Worm (Caenorhabditis elegans) whole organism, L4/young adult: ENCODE measurements around the gene F46C5.2.

Source experiments
- W03F9.2 ChIP-seq: fragments of 150-350 bp; optimal IDR thresholded peaks from 2 replicates; lab custom pipeline; 2014; ENCODE audit warnings: missing biosample characterization, missing genetic modification characterization
- dao-5 ChIP-seq: sonication (generic microtip); optimal IDR thresholded peaks from 2 replicates; lab custom pipeline; 2016; ENCODE audit warnings: missing genotype, missing genetic modification characterization, moderate library complexity, missing compliant biosample characterization

- no peak for TF ChIP-seq dao-5
- no peak for TF ChIP-seq W03F9.2 (tag; lab: Kevin White, UChicago)
Measured at ce11 chrII:8853238-8853637, 24.1 kb upstream of the F46C5.2 start.
